Worm (Caenorhabditis elegans) whole organism, L4 larva: ENCODE data around the gene jun-1.

Experiments used
- R02D3.7 ChIP-seq: fragments of 150-350 bp; sonication (generic microtip); optimal IDR thresholded peaks from 3 replicates; lab custom pipeline; 2014; ENCODE audit warnings: missing biosample characterization, missing genetic modification characterization
- daf-12 ChIP-seq: fragments of 150-350 bp; optimal IDR thresholded peaks from 2 replicates; lab custom pipeline; 2014; ENCODE audit warnings: missing biosample characterization, missing genetic modification reagents, missing genetic modification characterization
- fos-1 ChIP-seq: fragments of 150-350 bp; optimal IDR thresholded peaks from 2 replicates; lab custom pipeline; 2014; ENCODE audit warnings: missing biosample characterization, missing genetic modification characterization
- lin-39 ChIP-seq: fragments of 150-350 bp; optimal IDR thresholded peaks from 2 replicates; lab custom pipeline; 2014; ENCODE audit warnings: missing biosample characterization, missing genetic modification reagents, missing genetic modification characterization
- nhr-25 ChIP-seq: sonication (generic microtip); optimal IDR thresholded peaks from 2 replicates; lab custom pipeline; 2017; ENCODE audit warnings: missing genetic modification characterization, mild to moderate bottlenecking, missing compliant biosample characterization, antibody characterized with exemption, moderate library complexity, borderline replicate concordance; ENCODE audit not compliant: insufficient read depth
- skn-1 ChIP-seq: fragments of 150-350 bp; optimal IDR thresholded peaks from 2 replicates; lab custom pipeline; 2014; ENCODE audit warnings: missing biosample characterization, missing genetic modification characterization
- snpc-4 ChIP-seq: fragments of 150-350 bp; optimal IDR thresholded peaks from 2 replicates; lab custom pipeline; 2014; ENCODE audit warnings: missing biosample characterization, missing genetic modification characterization
- zfp-3 ChIP-seq: fragments of 200-800 bp; sonication (Bioruptor generic); conservative IDR thresholded peaks from 2 replicates; pipeline ENCODE4 v1.3.6; 2022; ENCODE audit warnings: missing genetic modification reagents, missing genetic modification characterization, missing compliant biosample characterization
- ztf-11 ChIP-seq: fragments of 150-350 bp; optimal IDR thresholded peaks from 2 replicates; lab custom pipeline; 2014; ENCODE audit warnings: missing biosample characterization, missing genetic modification characterization

DNA sequence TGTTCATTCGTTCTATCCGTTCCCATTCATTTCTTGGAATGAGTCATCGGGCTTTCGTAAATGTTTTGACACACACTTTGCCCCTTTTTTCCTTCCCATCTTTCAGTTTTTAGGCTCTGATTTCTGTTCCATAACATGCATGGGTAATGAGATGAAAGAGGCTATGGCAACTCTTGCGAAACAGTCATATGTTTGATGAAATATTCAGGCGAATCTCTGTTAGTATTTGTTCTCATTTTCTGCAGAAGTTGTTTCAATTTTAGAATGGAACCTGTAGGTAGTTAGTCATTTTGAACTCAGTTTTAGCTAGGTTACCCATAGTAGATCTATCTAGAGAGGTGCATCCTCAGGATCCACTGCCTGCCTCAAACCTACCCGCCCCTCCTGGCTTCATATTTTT is 2.0 kb downstream of the jun-1 start:
- no peak for TF ChIP-seq zfp-3
- TF ChIP-seq daf-12 (tag; lab: Kevin White, UChicago), result no peak
- TF ChIP-seq R02D3.7 (tag; lab: Kevin White, UChicago), result no peak
- TF ChIP-seq nhr-25 (tag; lab: Kevin White, UChicago), result no peak
- no peak for TF ChIP-seq snpc-4 (tag; lab: Kevin White, UChicago)
- no peak for TF ChIP-seq ztf-11 (tag; lab: Kevin White, UChicago)
- TF ChIP-seq fos-1 (tag; lab: Kevin White, UChicago), result no peak
- TF ChIP-seq skn-1 (tag; lab: Kevin White, UChicago), result no peak
- no peak for TF ChIP-seq lin-39 (tag; lab: Kevin White, UChicago)
